Worm (Caenorhabditis elegans): ENCODE measurements around the gene epic-1.

- TF ChIP-seq nhr-23 (tag; optimal IDR thresholded peaks at IDR 0.05) (no peak), egl-27 (tag; optimal IDR thresholded peaks at IDR 0.05) (no peak), nhr-25 (tag; optimal IDR thresholded peaks at IDR 0.05) (no peak), blmp-1 (tag; optimal IDR thresholded peaks at IDR 0.05; ENCODE audit: insufficient read depth) (no peak), ama-1 (optimal IDR thresholded peaks at IDR 0.05) (no peak), lsy-2 (tag; optimal IDR thresholded peaks at IDR 0.05) (no peak), unc-62 (GFP tag; optimal IDR thresholded peaks at IDR 0.05) (no peak), ztf-4 (tag; optimal IDR thresholded peaks at IDR 0.05) (no peak)
Measured at ce11 chrIV:17431287-17431686, 40.4 kb downstream of the epic-1 start, which contains the start of gene lact-6.

All from whole organism, L2 larva.